Fruit fly (Drosophila melanogaster) Kc167 (cell line): ENCODE measurements around the gene CG32713.

Experiments used
- Myc ChIP-seq: fragments of >200 bp; optimal IDR thresholded peaks from 2 replicates; lab custom pipeline; 2017; ENCODE audit warnings: missing external identifiers
- Sin3A ChIP-seq: fragments of >200 bp; optimal IDR thresholded peaks from 2 replicates; lab custom pipeline; 2018; ENCODE audit warnings: missing external identifiers
- insv ChIP-seq: fragments of >200 bp; optimal IDR thresholded peaks from 3 replicates; lab custom pipeline; 2018; ENCODE audit warnings: missing external identifiers
- psq ChIP-seq: fragments of >200 bp; optimal IDR thresholded peaks from 2 replicates; lab custom pipeline; 2017; ENCODE audit warnings: missing external identifiers

DNA sequence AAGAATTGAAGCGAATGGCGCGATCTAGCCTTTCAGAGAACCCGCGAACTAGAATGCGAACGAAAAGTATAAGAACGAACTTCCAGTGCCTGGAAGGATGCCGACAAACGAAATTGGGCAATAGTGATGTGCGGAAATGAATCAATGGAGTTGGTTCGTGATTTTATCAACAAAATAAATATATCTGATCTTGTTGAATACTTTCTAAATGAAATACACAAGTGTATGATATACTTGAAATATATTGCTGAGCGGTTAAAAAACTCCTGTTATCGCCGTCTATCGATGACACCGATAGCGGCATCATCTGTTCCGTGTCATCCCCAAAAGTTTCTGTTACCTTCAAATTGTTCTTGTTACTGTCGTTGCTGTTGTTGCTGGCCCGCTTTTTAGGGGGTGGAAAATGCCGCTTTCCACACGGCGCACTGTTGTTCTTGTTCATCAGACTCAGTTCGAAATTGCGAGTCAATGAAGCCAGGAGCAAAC, 32.1 kb upstream of the CG32713 start, which contains the start of gene otu:
- TF ChIP-seq psq (lab: Kevin White, UChicago) (no peak), Myc (lab: Kevin White, UChicago) (no peak), Sin3A (no peak), insv (no peak)
